Worm (Caenorhabditis elegans): ENCODE results near the gene T26E4.10.

ce11 chrV:15819983-15820382 lies 22.0 kb upstream of the T26E4.10 start, which contains the start of gene srbc-48:
- no peak for TF ChIP-seq nhr-77 (tag; optimal IDR thresholded peaks at IDR 0.05)
- no peak for TF ChIP-seq fos-1 (tag; optimal IDR thresholded peaks at IDR 0.05)

All from whole organism, L2 larva.